Worm (Caenorhabditis elegans): ENCODE results near the gene ttr-52.

The ttr-52 gene

ce11 chrIII:13402934-13403333, 1.6 kb upstream of the ttr-52 start, which contains the start of gene mig-18:
Gene mig-18, plus strand, starts transcription at chrIII:13403234.
- no peak for TF ChIP-seq sea-2 (GFP tag; optimal IDR thresholded peaks at IDR 0.05)
- no peak for TF ChIP-seq fkh-10 (GFP tag; optimal IDR thresholded peaks at IDR 0.05)
- no peak for TF ChIP-seq ceh-82 (tag; optimal IDR thresholded peaks at IDR 0.05)
- TF ChIP-seq ztf-4 (tag; optimal IDR thresholded peaks at IDR 0.05): no peak
- TF ChIP-seq ceh-9 (tag; optimal IDR thresholded peaks at IDR 0.05): no peak
- TF ChIP-seq egl-27 (tag; optimal IDR thresholded peaks at IDR 0.05): no peak
- TF ChIP-seq lin-39 (tag; optimal IDR thresholded peaks at IDR 0.05): no peak
- TF ChIP-seq pha-4 (tag; optimal IDR thresholded peaks at IDR 0.05): no peak
- no peak for TF ChIP-seq fkh-2 (tag; optimal IDR thresholded peaks at IDR 0.05)
- TF ChIP-seq aly-2 (tag; optimal IDR thresholded peaks at IDR 0.05): no peak
- TF ChIP-seq ama-1 (optimal IDR thresholded peaks at IDR 0.05): no peak
- TF ChIP-seq mdl-1 (tag; optimal IDR thresholded peaks at IDR 0.05): no peak

DNA sequence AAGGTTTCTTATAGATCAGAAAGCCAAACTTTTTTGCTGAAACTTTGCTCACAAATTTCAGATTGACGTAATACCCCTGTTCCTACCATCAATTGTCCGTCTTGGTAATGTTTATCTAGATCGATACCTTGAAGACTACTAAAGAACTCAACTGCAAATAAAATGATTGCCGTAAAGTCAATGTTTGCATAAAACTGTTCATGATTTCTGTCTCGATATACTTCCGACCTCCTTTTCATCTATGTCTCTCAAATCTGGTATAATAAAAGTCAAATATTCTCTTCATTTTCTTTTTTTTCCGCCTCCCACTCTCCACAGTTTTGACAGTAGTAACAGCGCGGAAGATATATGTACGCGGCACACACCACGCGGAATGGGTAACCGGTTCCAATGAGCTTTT, 986 bp downstream of the ttr-52 start, which contains the start of gene nas-1:
nas-1 (plus strand) TSS at position 301 of the 400 bp plus-strand sequence.
- TF ChIP-seq nhr-28 (tag; optimal IDR thresholded peaks at IDR 0.05): no peak
- no peak for TF ChIP-seq nfya-1 (tag; optimal IDR thresholded peaks at IDR 0.05; ENCODE audit: insufficient read depth)
- TF ChIP-seq ceh-28 (tag; optimal IDR thresholded peaks at IDR 0.05): no peak
- no peak for TF ChIP-seq elt-1 (tag; optimal IDR thresholded peaks at IDR 0.05)
- no peak for TF ChIP-seq nhr-11 (tag; optimal IDR thresholded peaks at IDR 0.05)
- TF ChIP-seq nhr-237 (tag; optimal IDR thresholded peaks at IDR 0.05): no peak
- TF ChIP-seq pha-4 (tag; optimal IDR thresholded peaks at IDR 0.05): no peak
- no peak for TF ChIP-seq lin-39 (tag; optimal IDR thresholded peaks at IDR 0.05)
- TF ChIP-seq nhr-12 (tag; optimal IDR thresholded peaks at IDR 0.05): no peak
- TF ChIP-seq skn-1 (tag; optimal IDR thresholded peaks at IDR 0.05): no peak
- no peak for TF ChIP-seq aly-2 (tag; optimal IDR thresholded peaks at IDR 0.05)
- no peak for TF ChIP-seq lin-15B (tag; optimal IDR thresholded peaks at IDR 0.05)
- TF ChIP-seq nhr-23 (tag; optimal IDR thresholded peaks at IDR 0.05): no peak
- no peak for TF ChIP-seq pqm-1 (tag; optimal IDR thresholded peaks at IDR 0.05)

ce11 chrIII:13409498-13409897, 5.0 kb downstream of the ttr-52 start, which contains the start of gene myo-6:
Gene myo-6, plus strand, starts transcription at chrIII:13409798.
- TF ChIP-seq fkh-10 (GFP tag; optimal IDR thresholded peaks at IDR 0.05): no peak
- no peak for TF ChIP-seq nhr-28 (tag; optimal IDR thresholded peaks at IDR 0.05)
- TF ChIP-seq unc-62 (GFP tag; optimal IDR thresholded peaks at IDR 0.05): no peak
- no peak for TF ChIP-seq daf-12 (tag; optimal IDR thresholded peaks at IDR 0.05)
- no peak for TF ChIP-seq nhr-11 (tag; optimal IDR thresholded peaks at IDR 0.05)
- TF ChIP-seq zag-1 (tag; optimal IDR thresholded peaks at IDR 0.05): no peak
- no peak for TF ChIP-seq elt-1 (tag; optimal IDR thresholded peaks at IDR 0.05)
- TF ChIP-seq pha-4 (tag; optimal IDR thresholded peaks at IDR 0.05): peak; percentile 18
- no peak for TF ChIP-seq pqm-1 (tag; optimal IDR thresholded peaks at IDR 0.05)

- TF ChIP-seq nhr-43 (tag; optimal IDR thresholded peaks at IDR 0.05; ENCODE audit: poor library complexity, severe bottlenecking) (no peak), nhr-25 (tag; optimal IDR thresholded peaks at IDR 0.05) (no peak), ztf-11 (tag; optimal IDR thresholded peaks at IDR 0.05) (no peak), ceh-82 (tag; optimal IDR thresholded peaks at IDR 0.05) (no peak), ZK546.5 (tag; optimal IDR thresholded peaks at IDR 0.05) (no peak), unc-39 (tag; optimal IDR thresholded peaks at IDR 0.05) (no peak), nhr-76 (tag; optimal IDR thresholded peaks at IDR 0.05) (no peak), aly-2 (tag; optimal IDR thresholded peaks at IDR 0.05) (no peak), nhr-12 (tag; optimal IDR thresholded peaks at IDR 0.05) (no peak), daf-12 (tag; optimal IDR thresholded peaks at IDR 0.05) (no peak), nfya-1 (tag; optimal IDR thresholded peaks at IDR 0.05; ENCODE audit: insufficient read depth) (no peak), ceh-28 (tag; optimal IDR thresholded peaks at IDR 0.05) (no peak), elt-1 (tag; optimal IDR thresholded peaks at IDR 0.05) (no peak), egl-5 (tag; optimal IDR thresholded peaks at IDR 0.05) (no peak), nhr-11 (tag; optimal IDR thresholded peaks at IDR 0.05) (no peak)
Observed at ce11 chrIII:13411202-13411601, 6.7 kb downstream of the ttr-52 start.

DNA sequence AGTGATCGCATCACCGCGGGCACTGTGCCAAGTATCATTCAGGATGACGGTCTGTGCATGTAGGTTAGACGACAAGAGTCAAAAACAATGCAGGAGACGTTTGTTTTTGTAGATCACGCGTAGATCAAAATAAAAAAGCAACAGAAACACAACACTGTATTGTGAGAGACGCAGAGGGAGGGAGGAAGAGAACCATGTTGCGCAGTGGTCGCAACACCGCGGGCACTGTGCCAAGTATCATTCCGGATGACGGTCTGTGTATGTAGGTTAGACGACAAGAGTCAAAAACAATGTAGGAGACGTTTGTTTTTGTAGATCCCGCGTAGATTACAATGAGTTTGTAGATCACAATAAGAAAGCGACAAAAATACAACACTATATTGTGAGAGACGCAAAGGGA, 14.5 kb downstream of the ttr-52 start:
- TF ChIP-seq unc-39 (tag; optimal IDR thresholded peaks at IDR 0.05) (no peak), daf-12 (tag; optimal IDR thresholded peaks at IDR 0.05) (no peak), R02D3.7 (tag; optimal IDR thresholded peaks at IDR 0.05) (no peak), hmg-11 (tag; optimal IDR thresholded peaks at IDR 0.05) (no peak), tbx-2 (tag; optimal IDR thresholded peaks at IDR 0.05) (no peak), skn-1 (tag; optimal IDR thresholded peaks at IDR 0.05) (no peak), mdl-1 (tag; optimal IDR thresholded peaks at IDR 0.05) (no peak), ceh-28 (tag; optimal IDR thresholded peaks at IDR 0.05) (no peak), eor-1 (tag; optimal IDR thresholded peaks at IDR 0.05) (no peak), nhr-25 (tag; optimal IDR thresholded peaks at IDR 0.05) (no peak), egl-5 (tag; optimal IDR thresholded peaks at IDR 0.05) (no peak), ztf-11 (tag; optimal IDR thresholded peaks at IDR 0.05) (no peak), fos-1 (tag; optimal IDR thresholded peaks at IDR 0.05) (no peak), ceh-16 (tag; optimal IDR thresholded peaks at IDR 0.05) (no peak), nhr-12 (tag; optimal IDR thresholded peaks at IDR 0.05) (no peak), egl-27 (tag; optimal IDR thresholded peaks at IDR 0.05) (no peak), ceh-82 (tag; optimal IDR thresholded peaks at IDR 0.05) (no peak)

All from whole organism, L3 larva.